Fruit fly (Drosophila melanogaster) whole organism, embryonic: Measurements from ENCODE around the gene CG33124.
A peak's percentile ranks its signal among the peaks of the same experiment; 100 is the strongest.

Experiments
- Atf3 ChIP-seq: fragments of 200-800 bp; sonication (Bioruptor generic); optimal IDR thresholded peaks from 3 replicates; lab custom pipeline; 2016; ENCODE audit warnings: missing biosample characterization, missing genetic modification characterization
- Awh ChIP-seq: fragments of 200-800 bp; sonication (Bioruptor generic); IDR thresholded peaks from 2 replicates; pipeline ENCODE4, ENCODE4 v1.3.6; 2022; ENCODE audit warnings: missing biosample characterization, missing genetic modification characterization
- CG10321 ChIP-seq: fragments of 200-800 bp; sonication (Bioruptor generic); IDR thresholded peaks from 2 replicates; pipeline ENCODE4 v1.3.6; 2022; ENCODE audit warnings: missing biosample characterization, missing genetic modification characterization
- CG10462 ChIP-seq: fragments of 200-800 bp; sonication (Bioruptor generic); optimal IDR thresholded peaks from 2 replicates; lab custom pipeline; 2016; ENCODE audit warnings: missing biosample characterization, missing genetic modification characterization
- CG11456 ChIP-seq: fragments of 200-800 bp; sonication (Bioruptor generic); IDR thresholded peaks from 3 replicates; pipeline ENCODE4 v1.3.6; 2022; ENCODE audit warnings: missing biosample characterization, missing genetic modification characterization
- CG13775 ChIP-seq: fragments of 200-800 bp; sonication (Bioruptor generic); optimal IDR thresholded peaks from 3 replicates; lab custom pipeline; 2017; ENCODE audit warnings: missing biosample characterization, mild to moderate bottlenecking, missing genetic modification characterization
- CG15011 ChIP-seq: fragments of 200-800 bp; sonication (Bioruptor generic); optimal IDR thresholded peaks from 3 replicates; lab custom pipeline; 2018; ENCODE audit warnings: missing biosample characterization, mild to moderate bottlenecking, missing genetic modification characterization
- CG32532 ChIP-seq: fragments of 200-800 bp; sonication (Bioruptor generic); IDR thresholded peaks from 2 replicates; pipeline ENCODE4 v1.3.6; 2022; ENCODE audit warnings: missing biosample characterization, missing genetic modification characterization
- CG6765 ChIP-seq: fragments of 200-800 bp; sonication (Bioruptor generic); optimal IDR thresholded peaks from 3 replicates; lab custom pipeline; 2017; ENCODE audit warnings: missing biosample characterization, mild to moderate bottlenecking, missing genetic modification characterization
- CG8089 ChIP-seq: fragments of 200-800 bp; sonication (Bioruptor generic); optimal IDR thresholded peaks from 3 replicates; lab custom pipeline; 2016; ENCODE audit warnings: missing biosample characterization, missing genetic modification characterization
- CG8290 ChIP-seq, 3 experiments: fragments of 200-800 bp; sonication (Bioruptor generic); optimal IDR thresholded peaks; 2 replicates each; lab custom pipeline; 2016 to 2019; ENCODE audit warnings: missing biosample characterization in 3 of 3, missing genetic modification characterization in 3 of 3, mild to moderate bottlenecking in 2 of 3, moderate library complexity in 1 of 3
- CG8478 ChIP-seq: fragments of >200 bp; optimal IDR thresholded peaks from 2 replicates; lab custom pipeline; 2018
- CG9437 ChIP-seq: fragments of 200-800 bp; sonication (Bioruptor generic); optimal IDR thresholded peaks from 2 replicates; lab custom pipeline; 2018; ENCODE audit warnings: missing biosample characterization, mild to moderate bottlenecking, missing genetic modification characterization
- CG9727 ChIP-seq: fragments of 200-800 bp; sonication (Bioruptor generic); optimal IDR thresholded peaks from 3 replicates; lab custom pipeline; 2017; ENCODE audit warnings: missing biosample characterization, mild to moderate bottlenecking, missing genetic modification characterization
- CrebB ChIP-seq: fragments of 200-800 bp; sonication (Bioruptor generic); optimal IDR thresholded peaks from 3 replicates; lab custom pipeline; 2018; ENCODE audit warnings: missing biosample characterization, mild to moderate bottlenecking, missing genetic modification characterization
- Drgx ChIP-seq: fragments of 200-800 bp; sonication (Bioruptor generic); IDR thresholded peaks from 2 replicates; pipeline ENCODE4 v1.3.6; 2022; ENCODE audit warnings: missing biosample characterization, missing genetic modification characterization
- GATAe ChIP-seq: fragments of 200-800 bp; sonication (Bioruptor generic); conservative IDR thresholded peaks from 2 replicates; pipeline ENCODE4 v1.3.6; 2022; ENCODE audit warnings: missing biosample characterization, missing genetic modification characterization
- H2.0 ChIP-seq: fragments of 200-800 bp; sonication (Bioruptor generic); IDR thresholded peaks from 2 replicates; pipeline ENCODE4 v1.3.6; 2022; ENCODE audit warnings: missing biosample characterization, missing genetic modification characterization
- HLH54F ChIP-seq: fragments of 200-800 bp; sonication (Bioruptor generic); optimal IDR thresholded peaks from 3 replicates; lab custom pipeline; 2016; ENCODE audit warnings: missing biosample characterization, missing genetic modification characterization
- Neu2 ChIP-seq: fragments of 200-800 bp; sonication (Bioruptor generic); optimal IDR thresholded peaks from 3 replicates; lab custom pipeline; 2016; ENCODE audit warnings: missing biosample characterization, missing genetic modification characterization, borderline replicate concordance
- Rx ChIP-seq: fragments of 200-800 bp; sonication (Bioruptor generic); IDR thresholded peaks from 2 replicates; pipeline ENCODE4 v1.3.6; 2022; ENCODE audit warnings: missing biosample characterization, missing genetic modification characterization
- Stat92E ChIP-seq, 3 experiments: fragments of >200 bp in 2 of 3; fragments of 200-800 bp in 1 of 3; sonication (Bioruptor generic) in 1 of 3; optimal IDR thresholded peaks; 2 replicates each; lab custom pipeline; 2017 to 2019; ENCODE audit warnings: missing biosample characterization in 3 of 3, missing genetic modification characterization in 3 of 3, mild to moderate bottlenecking in 1 of 3, moderate library complexity in 1 of 3
- ab ChIP-seq: fragments of 200-800 bp; sonication (Bioruptor generic); optimal IDR thresholded peaks from 2 replicates; lab custom pipeline; 2016; ENCODE audit warnings: missing biosample characterization, missing genetic modification characterization
- abd-A ChIP-seq: fragments of 200-800 bp; sonication (Bioruptor generic); optimal IDR thresholded peaks from 3 replicates; lab custom pipeline; 2019; ENCODE audit warnings: missing biosample characterization, mild to moderate bottlenecking, missing genetic modification characterization, moderate library complexity
- bcd ChIP-seq: fragments of 200-800 bp; sonication (Bioruptor generic); optimal IDR thresholded peaks from 2 replicates; lab custom pipeline; 2017; ENCODE audit warnings: missing biosample characterization, mild to moderate bottlenecking, missing genetic modification characterization
- cato ChIP-seq: fragments of 200-800 bp; sonication (Bioruptor generic); optimal IDR thresholded peaks from 2 replicates; lab custom pipeline; 2016; ENCODE audit warnings: missing biosample characterization, missing genetic modification characterization, borderline replicate concordance
- crc ChIP-seq: fragments of 200-800 bp; sonication (Bioruptor generic); optimal IDR thresholded peaks from 2 replicates; lab custom pipeline; 2016; ENCODE audit warnings: missing biosample characterization, missing genetic modification characterization
- dmrt11E ChIP-seq: fragments of 200-800 bp; sonication (Bioruptor generic); optimal IDR thresholded peaks from 3 replicates; lab custom pipeline; 2018; ENCODE audit warnings: missing biosample characterization, mild to moderate bottlenecking, missing genetic modification characterization, moderate library complexity
- ewg ChIP-seq: fragments of 200-800 bp; sonication (Bioruptor generic); optimal IDR thresholded peaks from 3 replicates; lab custom pipeline; 2017; ENCODE audit warnings: mild to moderate bottlenecking, missing biosample characterization, missing genetic modification reagents, missing genetic modification characterization
- fru ChIP-seq: fragments of >200 bp; optimal IDR thresholded peaks from 2 replicates; lab custom pipeline; 2017
- grau ChIP-seq: fragments of 200-800 bp; optimal IDR thresholded peaks from 3 replicates; lab custom pipeline; 2019; ENCODE audit warnings: missing biosample characterization, mild to moderate bottlenecking, missing genetic modification characterization, moderate library complexity
- grn ChIP-seq: fragments of 200-800 bp; sonication (Bioruptor generic); optimal IDR thresholded peaks from 3 replicates; lab custom pipeline; 2017; ENCODE audit warnings: missing biosample characterization, missing genetic modification characterization
- gsb-n ChIP-seq: fragments of 200-800 bp; sonication (Bioruptor generic); optimal IDR thresholded peaks from 3 replicates; lab custom pipeline; 2018; ENCODE audit warnings: missing biosample characterization, mild to moderate bottlenecking, missing genetic modification characterization
- ind ChIP-seq: fragments of 200-800 bp; sonication (Bioruptor generic); optimal IDR thresholded peaks from 3 replicates; lab custom pipeline; 2016; ENCODE audit warnings: missing biosample characterization, missing genetic modification characterization
- jumu ChIP-seq: fragments of 200-800 bp; sonication (Bioruptor generic); optimal IDR thresholded peaks from 3 replicates; lab custom pipeline; 2016; ENCODE audit warnings: missing biosample characterization, missing genetic modification characterization
- lov ChIP-seq, 2 experiments: fragments of 200-800 bp in 1 of 2; fragments of >200 bp in 1 of 2; sonication (Bioruptor generic) in 1 of 2; IDR thresholded peaks in 1 of 2; optimal IDR thresholded peaks in 1 of 2; 2 replicates in 1 of 2; 3 replicates in 1 of 2; pipeline versions ENCODE4 v1.3.6 to Lab custom; 2017 to 2022; ENCODE audit warnings: missing biosample characterization in 1 of 2, missing genetic modification characterization in 1 of 2
- odd ChIP-seq: fragments of 200-800 bp; sonication (Bioruptor generic); optimal IDR thresholded peaks from 2 replicates; lab custom pipeline; 2017; ENCODE audit warnings: missing biosample characterization, mild to moderate bottlenecking, missing genetic modification characterization
- pzg ChIP-seq: fragments of 200-800 bp; sonication (Bioruptor generic); optimal IDR thresholded peaks from 3 replicates; lab custom pipeline; 2018; ENCODE audit warnings: missing biosample characterization, mild to moderate bottlenecking, missing genetic modification characterization, moderate library complexity
- slou ChIP-seq: fragments of 200-800 bp; sonication (Bioruptor generic); optimal IDR thresholded peaks from 3 replicates; lab custom pipeline; 2016; ENCODE audit warnings: missing biosample characterization, missing genetic modification characterization
- sna ChIP-seq: fragments of 200-800 bp; sonication (Bioruptor generic); IDR thresholded peaks from 2 replicates; pipeline ENCODE4 v1.3.6; 2022; ENCODE audit warnings: missing biosample characterization, missing genetic modification characterization; ENCODE audit not compliant: partially characterized antibody
- so ChIP-seq: fragments of 200-800 bp; sonication (Bioruptor generic); IDR thresholded peaks from 3 replicates; pipeline ENCODE4 v1.3.6; 2022; ENCODE audit warnings: missing biosample characterization, missing genetic modification characterization
- tio ChIP-seq: fragments of 200-800 bp; sonication (Bioruptor generic); optimal IDR thresholded peaks from 2 replicates; lab custom pipeline; 2017; ENCODE audit warnings: missing biosample characterization, missing genetic modification characterization, inconsistent platforms
- tll ChIP-seq, 2 experiments: fragments of 200-800 bp in 1 of 2; fragments of >200 bp in 1 of 2; sonication (Bioruptor generic) in 1 of 2; optimal IDR thresholded peaks; 2 replicates each; lab custom pipeline; 2017 to 2019; ENCODE audit warnings: missing biosample characterization in 2 of 2, missing genetic modification characterization in 2 of 2, mild to moderate bottlenecking in 1 of 2, moderate library complexity in 1 of 2
- toy ChIP-seq: fragments of 200-800 bp; sonication (Bioruptor generic); IDR thresholded peaks from 2 replicates; pipeline ENCODE4 v1.3.6; 2022; ENCODE audit warnings: missing biosample characterization, missing genetic modification characterization
- trh ChIP-seq: fragments of 200-800 bp; sonication (Bioruptor generic); optimal IDR thresholded peaks from 2 replicates; lab custom pipeline; 2016; ENCODE audit warnings: missing biosample characterization, missing genetic modification characterization
- tx ChIP-seq: fragments of 200-800 bp; sonication (Bioruptor generic); optimal IDR thresholded peaks from 2 replicates; lab custom pipeline; 2016; ENCODE audit warnings: missing biosample characterization, missing genetic modification characterization
- zen2 ChIP-seq: fragments of 200-800 bp; sonication (Bioruptor generic); IDR thresholded peaks from 3 replicates; pipeline ENCODE4 v1.3.6; 2022; ENCODE audit warnings: missing biosample characterization, missing genetic modification characterization; ENCODE audit not compliant: partially characterized antibody

Gene CG33124

DNA sequence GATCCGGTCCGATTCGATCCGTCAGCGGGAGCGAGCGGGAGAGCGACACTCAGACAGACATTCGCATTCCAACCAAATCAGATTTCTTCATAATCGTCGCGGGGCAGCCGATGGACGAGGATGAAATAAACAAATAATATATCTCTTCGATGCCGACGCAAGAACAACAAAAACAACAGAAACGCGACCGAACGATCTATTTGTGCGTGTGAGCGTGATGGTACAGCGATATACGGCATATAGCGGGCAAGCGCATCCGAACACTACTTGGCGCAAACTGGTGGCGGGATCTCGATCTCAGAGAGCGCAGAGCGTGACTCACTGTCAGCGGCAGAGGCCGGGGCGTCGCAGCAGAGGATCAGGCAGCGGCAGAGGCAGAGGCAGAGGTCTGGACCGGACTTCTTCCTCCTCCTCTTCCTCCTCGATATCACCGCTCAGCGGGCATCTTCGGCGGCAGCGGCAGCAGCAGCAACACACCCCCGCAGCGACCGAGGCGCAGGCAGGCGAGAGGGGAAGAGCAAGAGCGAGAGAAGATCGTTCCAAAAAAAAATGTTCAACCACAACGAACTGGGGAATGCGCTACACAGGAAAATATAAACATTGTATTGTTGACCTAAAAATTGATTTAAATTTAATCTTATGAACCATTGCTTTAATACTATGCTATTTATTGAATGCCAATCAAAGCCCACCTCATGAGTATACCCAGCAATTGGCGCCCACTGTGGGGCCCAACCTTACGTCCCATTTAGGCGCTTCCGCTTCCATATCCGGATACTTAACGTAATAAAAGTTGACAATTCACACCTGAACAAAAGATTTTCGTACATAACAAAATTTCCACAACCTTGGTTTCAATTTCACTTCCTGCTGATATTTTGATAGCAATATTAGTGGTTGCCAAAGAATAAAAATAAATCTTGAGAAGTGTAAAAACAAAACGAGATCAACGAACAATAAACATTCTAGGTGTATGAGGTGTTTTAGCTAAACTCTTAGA, 47.4 kb downstream of the CG33124 start:
- TF ChIP-seq jumu, result peak; percentile 28
- TF ChIP-seq GATAe (GFP tag; lab: Robert Waterston, UW), result no peak
- peak; percentile 34 for TF ChIP-seq HLH54F (GFP tag; lab: Kevin White, UChicago)
- no peak for TF ChIP-seq trh (GFP tag; lab: Kevin White, UChicago)
- peak; percentile 23; the same call in 1 of the 3 replicates for TF ChIP-seq CG11456 (GFP tag; lab: Robert Waterston, UW)
- 0 out of 2 replicates have a peak, but pooled peaks have one; percentile 39 for TF ChIP-seq sna (GFP tag; lab: Robert Waterston, UW)
- peak; percentile 52 for TF ChIP-seq CG13775
- TF ChIP-seq dmrt11E (tag; lab: Kevin White, UChicago), result peak; percentile 53
- no peak; the same call in 2 of the 3 replicates for TF ChIP-seq so (GFP tag; lab: Robert Waterston, UW)
- TF ChIP-seq toy (GFP tag; lab: Robert Waterston, UW), result no peak
- peak; percentile 65 for TF ChIP-seq grn (GFP tag; lab: Kevin White, UChicago)
- no peak for TF ChIP-seq Neu2 (GFP tag; lab: Kevin White, UChicago)
- peak; percentile 80 for TF ChIP-seq CG9437 (GFP tag; lab: Kevin White, UChicago)
- TF ChIP-seq tio (GFP tag; lab: Kevin White, UChicago), result no peak
- peak; percentile 47 for TF ChIP-seq ewg (GFP tag; lab: Kevin White, UChicago)
- peak in 1 of 3 experiments; percentile 52 for TF ChIP-seq Stat92E (GFP tag; optimal IDR thresholded peaks at IDR 0.05; lab: Kevin White, UChicago)
- no peak for TF ChIP-seq tll (GFP tag; optimal IDR thresholded peaks at IDR 0.05; lab: Kevin White, UChicago)
- TF ChIP-seq Atf3, result peak; percentile 2
- no peak for TF ChIP-seq CG15011 (GFP tag; lab: Kevin White, UChicago)
- no peak for TF ChIP-seq lov (optimal IDR thresholded peaks at IDR 0.05; lab: Kevin White, UChicago)
- 0 out of 3 replicates have a peak, but pooled peaks have one; percentile 52 for TF ChIP-seq lov (GFP tag; IDR thresholded peaks at IDR 0.05; lab: Robert Waterston, UW)
- TF ChIP-seq CrebB (tag; lab: Kevin White, UChicago), result no peak
- no peak for TF ChIP-seq crc (GFP tag; lab: Kevin White, UChicago)
- 0 out of 2 replicates have a peak, but pooled peaks have one; percentile 21 for TF ChIP-seq Drgx
- TF ChIP-seq gsb-n, result peak; percentile 27
- peak; percentile 58 for TF ChIP-seq Rx (GFP tag; lab: Robert Waterston, UW)
- TF ChIP-seq pzg (GFP tag; lab: Kevin White, UChicago), result no peak
- TF ChIP-seq fru (lab: Kevin White, UChicago), result no peak
- peak; percentile 3 for TF ChIP-seq CG6765 (GFP tag; lab: Kevin White, UChicago)
- TF ChIP-seq slou (GFP tag; lab: Kevin White, UChicago), result no peak
- TF ChIP-seq CG8089 (GFP tag; lab: Kevin White, UChicago), result peak; percentile 19
- no peak for TF ChIP-seq Awh
- TF ChIP-seq grau (tag; lab: Kevin White, UChicago), result peak; percentile 15
- TF ChIP-seq CG9727, result peak; percentile 58
- TF ChIP-seq H2.0 (GFP tag; lab: Robert Waterston, UW), result peak; percentile 52
- no peak for TF ChIP-seq CG10462 (GFP tag; lab: Kevin White, UChicago)
- TF ChIP-seq zen2, result no peak
- peak; percentile 59 for TF ChIP-seq bcd (GFP tag; lab: Kevin White, UChicago)
- TF ChIP-seq ind (GFP tag; lab: Kevin White, UChicago), result peak; percentile 57
- TF ChIP-seq odd, result no peak
- TF ChIP-seq CG10321 (GFP tag; lab: Robert Waterston, UW), result no peak
- peak; percentile 1 for TF ChIP-seq tx (GFP tag; lab: Kevin White, UChicago)
- peak; percentile 19 for TF ChIP-seq cato
- no peak for TF ChIP-seq CG32532 (GFP tag; lab: Robert Waterston, UW)
- peak; percentile 58 for TF ChIP-seq abd-A
- peak; percentile 47 for TF ChIP-seq ab (GFP tag; lab: Kevin White, UChicago)
- TF ChIP-seq CG8478 (lab: Kevin White, UChicago), result no peak
- TF ChIP-seq CG8290 (GFP tag; optimal IDR thresholded peaks at IDR 0.05; lab: Kevin White, UChicago), result no peak
- no peak for TF ChIP-seq CG8290 (tag; optimal IDR thresholded peaks at IDR 0.05; lab: Kevin White, UChicago)
